Worm (Caenorhabditis elegans): Measurements from ENCODE around the gene Y54G2A.19.

ce11 chrIV:2858734-2859133 is 35.8 kb downstream of the Y54G2A.19 start:
- TF ChIP-seq him-1 (tag; optimal IDR thresholded peaks at IDR 0.05), result no peak
- no peak for TF ChIP-seq dao-5 (tag; optimal IDR thresholded peaks at IDR 0.05)

All from whole organism, L4/young adult.